Fruit fly (Drosophila melanogaster) whole organism, wandering third instar larva: ENCODE data around the gene CG33978.

Experiments
- Hr78 ChIP-seq: fragments of >200 bp; optimal IDR thresholded peaks from 2 replicates; lab custom pipeline; 2017; ENCODE audit warnings: missing biosample characterization, missing genetic modification characterization
- OdsH ChIP-seq: fragments of 200-800 bp; sonication (Bioruptor generic); optimal IDR thresholded peaks from 2 replicates; lab custom pipeline; 2016; ENCODE audit warnings: missing biosample characterization, mild to moderate bottlenecking, missing genetic modification characterization
- Rel ChIP-seq, 2 experiments: fragments of 200-800 bp; sonication (Bioruptor generic) in 1 of 2; optimal IDR thresholded peaks; 2 replicates in 1 of 2; 3 replicates in 1 of 2; lab custom pipeline; 2016 to 2019; ENCODE audit warnings: mild to moderate bottlenecking in 2 of 2, missing biosample characterization in 2 of 2, missing genetic modification characterization in 2 of 2, moderate library complexity in 1 of 2
- dsf ChIP-seq: sonication (Bioruptor generic); optimal IDR thresholded peaks from 2 replicates; lab custom pipeline; 2016; ENCODE audit warnings: missing biosample characterization, missing genetic modification characterization, borderline replicate concordance
- foxo ChIP-seq, 2 experiments: fragments of 200-800 bp; sonication (Bioruptor generic); optimal IDR thresholded peaks; 2 replicates in 1 of 2; 3 replicates in 1 of 2; lab custom pipeline; 2016 to 2017; ENCODE audit warnings: missing biosample characterization in 2 of 2, missing genetic modification characterization in 2 of 2
- h ChIP-seq: fragments of 200-800 bp; sonication (Bioruptor generic); optimal IDR thresholded peaks from 3 replicates; lab custom pipeline; 2016; ENCODE audit warnings: missing biosample characterization, mild to moderate bottlenecking, missing genetic modification characterization
- woc ChIP-seq: sonication (Bioruptor generic); optimal IDR thresholded peaks from 2 replicates; lab custom pipeline; 2016; ENCODE audit warnings: missing biosample characterization, mild to moderate bottlenecking, missing genetic modification characterization

dm6 chr4:129644-130272, 45.7 kb downstream of the CG33978 start, which contains the start of gene Ank:
- TF ChIP-seq woc (peak; percentile 28), Hr78 (GFP tag; lab: Kevin White, UChicago) (peak; percentile 56), h (no peak), foxo (GFP tag; optimal IDR thresholded peaks at IDR 0.05; lab: Kevin White, UChicago) (no peak), Rel (GFP tag; optimal IDR thresholded peaks at IDR 0.05; lab: Kevin White, UChicago) (no peak), Rel (tag; optimal IDR thresholded peaks at IDR 0.05; lab: Kevin White, UChicago) (no peak), dsf (GFP tag; lab: Kevin White, UChicago) (no peak), OdsH (no peak)
